Fruit fly (Drosophila melanogaster) whole organism, prepupa: ENCODE results near the gene CG33985.

Source experiments
- Blimp-1 ChIP-seq: fragments of 200-800 bp; sonication (Bioruptor generic); optimal IDR thresholded peaks from 3 replicates; lab custom pipeline; 2017; ENCODE audit warnings: missing biosample characterization, missing genetic modification characterization, mild to moderate bottlenecking, moderate library complexity, missing genetic modification reagents
- CG10631 ChIP-seq: fragments of 200-800 bp; sonication (Bioruptor generic); optimal IDR thresholded peaks from 2 replicates; lab custom pipeline; 2016; ENCODE audit warnings: missing biosample characterization, missing genetic modification characterization
- CG10669 ChIP-seq: fragments of 200-800 bp; sonication (Bioruptor generic); optimal IDR thresholded peaks from 3 replicates; lab custom pipeline; 2018; ENCODE audit warnings: missing biosample characterization, mild to moderate bottlenecking, missing genetic modification characterization, moderate library complexity
- CG11294 ChIP-seq: fragments of 200-800 bp; sonication (Bioruptor generic); IDR thresholded peaks from 2 replicates; pipeline ENCODE4 v1.3.6; 2022; ENCODE audit warnings: missing biosample characterization, missing genetic modification characterization
- CG11762 ChIP-seq: fragments of 200-800 bp; sonication (Bioruptor generic); optimal IDR thresholded peaks from 3 replicates; lab custom pipeline; 2016; ENCODE audit warnings: missing biosample characterization, missing genetic modification characterization; ENCODE audit not compliant: insufficient read depth
- CG15336 ChIP-seq: fragments of 200-800 bp; sonication (Bioruptor generic); IDR thresholded peaks from 2 replicates; pipeline ENCODE4 v1.3.6; 2022; ENCODE audit warnings: missing biosample characterization, missing genetic modification characterization
- CG1621 ChIP-seq: fragments of 200-800 bp; sonication (Bioruptor generic); optimal IDR thresholded peaks from 3 replicates; lab custom pipeline; 2018; ENCODE audit warnings: missing biosample characterization, mild to moderate bottlenecking, missing genetic modification characterization
- CG16779 ChIP-seq: fragments of 200-800 bp; sonication (Bioruptor generic); optimal IDR thresholded peaks from 3 replicates; lab custom pipeline; 2017; ENCODE audit warnings: missing biosample characterization, mild to moderate bottlenecking, missing genetic modification characterization
- CG31627 ChIP-seq: fragments of 200-800 bp; sonication (Bioruptor generic); optimal IDR thresholded peaks from 3 replicates; lab custom pipeline; 2016; ENCODE audit warnings: missing biosample characterization, missing genetic modification characterization
- CG32006 ChIP-seq: fragments of 200-800 bp; sonication (Bioruptor generic); optimal IDR thresholded peaks from 3 replicates; lab custom pipeline; 2017; ENCODE audit warnings: missing biosample characterization, mild to moderate bottlenecking, missing genetic modification characterization
- CG4318 ChIP-seq: fragments of 200-800 bp; sonication (Bioruptor generic); optimal IDR thresholded peaks from 3 replicates; lab custom pipeline; 2017; ENCODE audit warnings: missing biosample characterization, mild to moderate bottlenecking, missing genetic modification characterization
- CG6163 ChIP-seq: fragments of 200-800 bp; sonication (Bioruptor generic); IDR thresholded peaks from 3 replicates; pipeline ENCODE4 v1.3.6; 2022; ENCODE audit warnings: missing biosample characterization, missing genetic modification characterization
- CG6276 ChIP-seq: fragments of 200-800 bp; sonication (Bioruptor generic); optimal IDR thresholded peaks from 2 replicates; lab custom pipeline; 2017; ENCODE audit warnings: missing biosample characterization, mild to moderate bottlenecking, missing genetic modification characterization
- CG6792 ChIP-seq: fragments of 200-800 bp; sonication (Bioruptor generic); optimal IDR thresholded peaks from 3 replicates; lab custom pipeline; 2016; ENCODE audit warnings: missing biosample characterization, missing genetic modification characterization
- CG6808 ChIP-seq: fragments of 200-800 bp; sonication (Bioruptor generic); optimal IDR thresholded peaks from 3 replicates; lab custom pipeline; 2017; ENCODE audit warnings: missing biosample characterization, missing genetic modification characterization, mild to moderate bottlenecking, moderate library complexity, missing genetic modification reagents
- CG6854 ChIP-seq: fragments of 200-800 bp; sonication (Bioruptor generic); optimal IDR thresholded peaks from 2 replicates; lab custom pipeline; 2017; ENCODE audit warnings: missing biosample characterization, mild to moderate bottlenecking, missing genetic modification characterization
- CG7368 ChIP-seq: fragments of 200-800 bp; sonication (Bioruptor generic); optimal IDR thresholded peaks from 3 replicates; lab custom pipeline; 2016; ENCODE audit warnings: missing biosample characterization, missing genetic modification characterization
- CG8119 ChIP-seq: fragments of 200-800 bp; sonication (Bioruptor generic); IDR thresholded peaks from 3 replicates; pipeline ENCODE4 v1.3.6; 2022; ENCODE audit warnings: missing biosample characterization, missing genetic modification characterization
- CG8632 ChIP-seq: fragments of 200-800 bp; sonication (Bioruptor generic); optimal IDR thresholded peaks from 3 replicates; lab custom pipeline; 2016; ENCODE audit warnings: missing biosample characterization, missing genetic modification characterization
- Eip75B ChIP-seq: fragments of 200-800 bp; sonication (Bioruptor generic); optimal IDR thresholded peaks from 3 replicates; lab custom pipeline; 2016; ENCODE audit warnings: missing biosample characterization, missing genetic modification characterization
- Eip78C ChIP-seq: fragments of 200-800 bp; sonication (Bioruptor generic); peaks from one replicate; lab custom pipeline; 2016; ENCODE audit warnings: missing biosample characterization, missing genetic modification characterization
- Ets96B ChIP-seq: fragments of 200-800 bp; optimal IDR thresholded peaks from 2 replicates; lab custom pipeline; 2019; ENCODE audit warnings: missing biosample characterization, mild to moderate bottlenecking, missing genetic modification characterization, moderate library complexity
- Hr38 ChIP-seq: sonication (Bioruptor generic); optimal IDR thresholded peaks from 2 replicates; lab custom pipeline; 2016; ENCODE audit warnings: missing biosample characterization, missing genetic modification characterization
- Hr39 ChIP-seq: fragments of 200-800 bp; sonication (Bioruptor generic); optimal IDR thresholded peaks from 2 replicates; lab custom pipeline; 2016; ENCODE audit warnings: missing biosample characterization, missing genetic modification characterization
- Hr4 ChIP-seq: fragments of 200-800 bp; sonication (Bioruptor generic); optimal IDR thresholded peaks from 3 replicates; lab custom pipeline; 2016; ENCODE audit warnings: missing biosample characterization, missing genetic modification characterization
- Lpt ChIP-seq: fragments of 200-800 bp; sonication (Bioruptor generic); optimal IDR thresholded peaks from 3 replicates; lab custom pipeline; 2016; ENCODE audit warnings: missing biosample characterization, missing genetic modification characterization
- Met ChIP-seq: fragments of 200-800 bp; sonication (Bioruptor generic); optimal IDR thresholded peaks from 3 replicates; lab custom pipeline; 2016; ENCODE audit warnings: missing biosample characterization, missing genetic modification characterization
- OdsH ChIP-seq: fragments of 200-800 bp; sonication (Bioruptor generic); optimal IDR thresholded peaks from 3 replicates; lab custom pipeline; 2016; ENCODE audit warnings: missing biosample characterization, missing genetic modification characterization
- Smox ChIP-seq: fragments of 200-800 bp; sonication (Bioruptor generic); optimal IDR thresholded peaks from 3 replicates; lab custom pipeline; 2016; ENCODE audit warnings: missing biosample characterization, missing genetic modification characterization
- Sox14 ChIP-seq: fragments of 200-800 bp; sonication (Bioruptor generic); optimal IDR thresholded peaks from 3 replicates; lab custom pipeline; 2016; ENCODE audit warnings: missing biosample characterization, missing genetic modification characterization
- Sox15 ChIP-seq: fragments of 200-800 bp; sonication (Bioruptor generic); optimal IDR thresholded peaks from 3 replicates; lab custom pipeline; 2016; ENCODE audit warnings: missing biosample characterization, missing genetic modification characterization
- achi ChIP-seq: fragments of 200-800 bp; sonication (Bioruptor generic); optimal IDR thresholded peaks from 3 replicates; lab custom pipeline; 2016; ENCODE audit warnings: missing biosample characterization, missing genetic modification characterization
- dac ChIP-seq: fragments of 200-800 bp; sonication (Bioruptor generic); optimal IDR thresholded peaks from 2 replicates; lab custom pipeline; 2017; ENCODE audit warnings: missing biosample characterization, mild to moderate bottlenecking, missing genetic modification characterization
- eg ChIP-seq: fragments of 200-800 bp; sonication (Bioruptor generic); IDR thresholded peaks from 3 replicates; pipeline ENCODE4 v1.3.6; 2022; ENCODE audit warnings: missing biosample characterization, missing genetic modification characterization
- esn ChIP-seq: fragments of 200-800 bp; sonication (Bioruptor generic); optimal IDR thresholded peaks from 2 replicates; lab custom pipeline; 2016; ENCODE audit warnings: missing biosample characterization, mild to moderate bottlenecking, missing genetic modification characterization, moderate library complexity
- fd85E ChIP-seq: fragments of 200-800 bp; sonication (Bioruptor generic); optimal IDR thresholded peaks from 3 replicates; lab custom pipeline; 2016; ENCODE audit warnings: missing biosample characterization, missing genetic modification characterization
- fkh ChIP-seq: fragments of 200-800 bp; sonication (Bioruptor generic); optimal IDR thresholded peaks from 3 replicates; lab custom pipeline; 2017; ENCODE audit warnings: missing biosample characterization, mild to moderate bottlenecking, missing genetic modification characterization, moderate library complexity
- lz ChIP-seq: fragments of 200-800 bp; sonication (Bioruptor generic); optimal IDR thresholded peaks from 3 replicates; lab custom pipeline; 2016; ENCODE audit warnings: missing biosample characterization, missing genetic modification characterization
- net ChIP-seq: fragments of 200-800 bp; sonication (Bioruptor generic); optimal IDR thresholded peaks from 3 replicates; lab custom pipeline; 2016; ENCODE audit warnings: missing biosample characterization, missing genetic modification characterization
- spab ChIP-seq: fragments of 200-800 bp; sonication (Bioruptor generic); optimal IDR thresholded peaks from 2 replicates; lab custom pipeline; 2017; ENCODE audit warnings: missing biosample characterization, mild to moderate bottlenecking, missing genetic modification characterization, missing genetic modification reagents
- ss ChIP-seq, 2 experiments: fragments of 200-800 bp; sonication (Bioruptor generic); optimal IDR thresholded peaks; 2 replicates in 1 of 2; 3 replicates in 1 of 2; lab custom pipeline; 2017 to 2018; ENCODE audit warnings: mild to moderate bottlenecking in 2 of 2, missing biosample characterization in 2 of 2, missing genetic modification characterization in 2 of 2, moderate library complexity in 1 of 2
- svp ChIP-seq: fragments of 200-800 bp; sonication (Bioruptor generic); peaks from one replicate; lab custom pipeline; 2016; ENCODE audit warnings: missing biosample characterization, missing genetic modification characterization
- topi ChIP-seq: fragments of 200-800 bp; sonication (Bioruptor generic); optimal IDR thresholded peaks from 3 replicates; lab custom pipeline; 2016; ENCODE audit warnings: missing biosample characterization, missing genetic modification characterization
- vri ChIP-seq: fragments of 200-800 bp; sonication (Bioruptor generic); optimal IDR thresholded peaks from 3 replicates; lab custom pipeline; 2016; ENCODE audit warnings: missing biosample characterization, mild to moderate bottlenecking, missing genetic modification characterization

The CG33985 gene

DNA sequence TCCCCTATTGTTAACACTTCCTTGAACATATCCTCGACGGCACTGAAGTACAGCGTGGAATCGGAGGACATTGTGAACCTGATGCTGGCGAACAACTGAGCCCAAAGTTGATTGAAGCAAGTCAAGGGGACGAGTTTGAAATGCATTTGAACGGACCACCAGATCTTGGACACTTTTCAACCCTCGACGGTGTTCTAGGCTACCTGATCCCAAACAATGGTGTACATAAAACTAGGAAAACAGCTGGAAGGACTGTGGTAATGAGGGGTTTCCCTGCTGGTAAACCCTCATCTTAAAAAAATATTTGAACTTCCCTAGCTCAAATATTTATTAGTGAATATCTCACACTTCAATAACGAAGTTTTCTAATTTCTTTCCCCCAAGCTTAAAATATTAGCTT is 9.7 kb downstream of the CG33985 start, which contains the start of gene CG13454:
CG13454 (minus strand) TSS at position 101 of the 400 bp plus-strand sequence.
- TF ChIP-seq achi (GFP tag; lab: Kevin White, UChicago): no peak
- no peak for TF ChIP-seq CG6792 (GFP tag; lab: Kevin White, UChicago)
- no peak for TF ChIP-seq CG6276 (GFP tag; lab: Kevin White, UChicago)
- TF ChIP-seq Hr39 (GFP tag; lab: Kevin White, UChicago): no peak
- TF ChIP-seq spab: no peak
- TF ChIP-seq Eip78C (GFP tag; lab: Kevin White, UChicago): no peak
- TF ChIP-seq CG15336 (GFP tag; lab: Robert Waterston, UW): no peak
- no peak for TF ChIP-seq Lpt (GFP tag; lab: Kevin White, UChicago)
- TF ChIP-seq vri (GFP tag; lab: Kevin White, UChicago): no peak
- TF ChIP-seq CG8632 (GFP tag; lab: Kevin White, UChicago): no peak
- TF ChIP-seq dac (GFP tag; lab: Kevin White, UChicago): no peak
- TF ChIP-seq topi (GFP tag; lab: Kevin White, UChicago): no peak
- no peak for TF ChIP-seq fd85E (GFP tag; lab: Kevin White, UChicago)
- no peak for TF ChIP-seq OdsH
- TF ChIP-seq CG4318 (GFP tag; lab: Kevin White, UChicago): no peak
- TF ChIP-seq lz: no peak
- TF ChIP-seq CG7368 (GFP tag; lab: Kevin White, UChicago): no peak
- TF ChIP-seq CG11762: no peak
- TF ChIP-seq, all 60 proteins: peak for 0

DNA sequence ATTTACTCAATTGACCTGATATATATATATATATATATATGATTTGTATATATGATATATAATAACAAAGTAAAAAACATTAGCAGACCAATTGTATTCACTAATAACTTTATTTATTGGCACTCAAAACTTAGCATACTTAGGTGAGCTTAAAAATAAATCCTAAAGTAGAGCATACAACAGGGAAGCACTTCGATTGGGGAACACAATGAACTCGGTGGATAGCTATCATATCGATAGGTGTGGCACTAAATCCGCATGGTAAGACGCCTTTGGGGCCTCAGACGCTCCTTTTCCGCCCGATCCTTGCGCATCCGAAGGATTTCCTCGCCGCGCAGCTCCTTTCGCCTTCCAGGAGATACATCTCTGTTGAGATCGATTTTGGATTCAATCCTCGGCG is 10.2 kb downstream of the CG33985 start:
- TF ChIP-seq CG6792 (GFP tag; lab: Kevin White, UChicago): no peak
- no peak for TF ChIP-seq svp (GFP tag; lab: Kevin White, UChicago)

DNA sequence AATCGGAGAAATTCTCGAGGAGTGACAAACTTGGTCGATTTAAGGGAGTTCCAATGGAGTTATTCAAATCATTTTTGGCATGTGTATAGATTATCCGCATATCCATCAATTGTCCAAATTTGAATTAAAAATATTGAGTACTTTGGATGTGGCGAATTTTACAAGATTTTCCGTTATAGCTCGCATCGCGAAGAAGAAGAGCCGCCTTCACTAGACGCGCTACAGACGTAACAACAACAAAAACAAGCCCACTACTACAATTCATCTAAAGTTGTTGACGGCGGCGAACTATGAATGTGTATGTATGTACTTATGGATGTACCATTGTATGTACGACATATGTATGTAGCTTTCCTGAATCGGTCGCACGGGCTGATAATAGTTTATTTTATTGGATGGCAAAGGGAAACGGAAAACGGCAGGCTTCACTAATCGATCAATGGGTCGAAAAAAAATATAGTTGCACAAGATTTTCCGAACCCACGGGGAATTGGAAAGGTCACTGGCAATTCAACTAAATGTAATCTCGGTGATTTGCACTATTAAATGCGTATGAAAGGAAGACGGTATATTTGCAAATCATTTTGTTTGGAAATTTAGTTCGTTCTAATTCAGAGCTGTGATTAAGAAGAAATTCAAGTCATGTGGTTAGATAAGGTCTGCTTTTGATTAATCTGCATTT is 11.7 kb downstream of the CG33985 start:
- TF ChIP-seq CG16779 (tag; lab: Kevin White, UChicago) (no peak), Hr38 (GFP tag; lab: Kevin White, UChicago) (no peak), Ets96B (no peak), Lpt (GFP tag; lab: Kevin White, UChicago) (peak; percentile 17), CG15336 (GFP tag; lab: Robert Waterston, UW) (peak; percentile 22; the same call in 1 of the 2 replicates), Eip78C (GFP tag; lab: Kevin White, UChicago) (peak; percentile 11)

DNA sequence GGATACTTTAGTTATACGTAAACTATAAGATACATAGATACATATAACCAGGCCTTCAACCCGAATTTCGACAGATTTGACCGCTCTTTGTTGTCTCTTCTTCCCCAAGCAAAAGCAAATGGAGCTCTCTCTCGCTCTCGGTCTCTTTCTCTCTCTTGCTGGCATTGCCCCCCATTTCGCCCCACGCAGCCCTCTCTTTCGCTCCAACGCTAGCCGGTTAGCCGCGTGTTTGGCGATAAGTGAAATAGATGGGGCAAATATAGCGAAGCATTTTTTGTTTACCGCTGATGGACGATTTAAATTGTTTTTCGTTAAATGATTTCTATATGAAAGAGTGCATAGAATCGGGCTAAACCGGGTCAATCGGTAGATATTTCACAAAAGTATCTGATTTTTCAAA is 12.2 kb downstream of the CG33985 start:
- no peak for TF ChIP-seq CG32006
- no peak; the same call in 2 of the 3 replicates for TF ChIP-seq CG6163 (GFP tag; lab: Robert Waterston, UW)
- TF ChIP-seq spab: no peak
- no peak for TF ChIP-seq CG31627
- no peak for TF ChIP-seq Blimp-1
- TF ChIP-seq OdsH: no peak
- TF ChIP-seq CG10631 (GFP tag; lab: Kevin White, UChicago): no peak
- TF ChIP-seq Hr4: no peak
- TF ChIP-seq Sox14: peak; percentile 49
- TF ChIP-seq ss (GFP tag; optimal IDR thresholded peaks at IDR 0.05; lab: Kevin White, UChicago): no peak
- TF ChIP-seq CG11294: no peak
- TF ChIP-seq CG6792 (GFP tag; lab: Kevin White, UChicago): no peak
- no peak for TF ChIP-seq CG1621
- no peak for TF ChIP-seq CG10669 (GFP tag; lab: Kevin White, UChicago)
- no peak for TF ChIP-seq esn (GFP tag; lab: Kevin White, UChicago)
- no peak for TF ChIP-seq Sox15 (GFP tag; lab: Kevin White, UChicago)
- no peak for TF ChIP-seq fd85E (GFP tag; lab: Kevin White, UChicago)
- TF ChIP-seq CG6276 (GFP tag; lab: Kevin White, UChicago): no peak
- TF ChIP-seq CG6854 (GFP tag; lab: Kevin White, UChicago): peak; percentile 44
- no peak for TF ChIP-seq net (GFP tag; lab: Kevin White, UChicago)
- TF ChIP-seq topi (GFP tag; lab: Kevin White, UChicago): no peak
- no peak for TF ChIP-seq Eip75B
- TF ChIP-seq vri (GFP tag; lab: Kevin White, UChicago): peak; percentile 66
- TF ChIP-seq CG6808 (GFP tag; lab: Kevin White, UChicago): no peak
- no peak for TF ChIP-seq Met
- TF ChIP-seq CG15336 (GFP tag; lab: Robert Waterston, UW): peak; percentile 48; the same call in 1 of the 2 replicates
- TF ChIP-seq CG8119 (GFP tag; lab: Robert Waterston, UW): peak; percentile 29; the same call in 1 of the 3 replicates
- TF ChIP-seq eg: no peak
- no peak for TF ChIP-seq lz
- TF ChIP-seq Smox (GFP tag; lab: Kevin White, UChicago): no peak
- TF ChIP-seq CG7368 (GFP tag; lab: Kevin White, UChicago): no peak
- TF ChIP-seq fkh: peak; percentile 57
